Fruit fly (Drosophila melanogaster): ENCODE results near the gene Pex5.

- TF ChIP-seq foxo (GFP tag; optimal IDR thresholded peaks at IDR 0.05) (no peak), sv (GFP tag; optimal IDR thresholded peaks at IDR 0.05) (no peak), OdsH (GFP tag; optimal IDR thresholded peaks at IDR 0.05) (no peak), Hr83 (GFP tag; optimal IDR thresholded peaks at IDR 0.05; ENCODE audit: poor library complexity, severe bottlenecking) (no peak), usp (GFP tag; optimal IDR thresholded peaks at IDR 0.05) (no peak), br (GFP tag; optimal IDR thresholded peaks at IDR 0.05) (no peak), pan (optimal IDR thresholded peaks at IDR 0.05) (no peak), woc (GFP tag; optimal IDR thresholded peaks at IDR 0.05) (no peak), psq (GFP tag; optimal IDR thresholded peaks at IDR 0.05) (no peak), jim (GFP tag; optimal IDR thresholded peaks at IDR 0.05) (no peak), Abd-B (GFP tag; optimal IDR thresholded peaks at IDR 0.05) (no peak), CG9705 (GFP tag; optimal IDR thresholded peaks at IDR 0.05) (no peak), ey (GFP tag; optimal IDR thresholded peaks at IDR 0.05) (no peak), Mio (GFP tag; optimal IDR thresholded peaks at IDR 0.05) (no peak)
Measured at dm6 chrX:1893532-1893931, 24.7 kb upstream of the Pex5 start.
